Worm (Caenorhabditis elegans) whole organism, L4 larva: ENCODE data around the gene B0284.3.

Source experiments
- D1046.2 ChIP-seq: fragments of 200-800 bp; sonication (Bioruptor generic); IDR thresholded peaks from 2 replicates; pipeline ENCODE4 v1.3.6; 2022; ENCODE audit warnings: missing genetic modification characterization, missing compliant biosample characterization
- F10B5.3 ChIP-seq: sonication (generic microtip); optimal IDR thresholded peaks from 2 replicates; lab custom pipeline; 2016; ENCODE audit warnings: mild to moderate bottlenecking, missing genetic modification characterization, missing compliant biosample characterization
- F26F4.8 ChIP-seq: fragments of 200-800 bp; sonication (Bioruptor generic); conservative IDR thresholded peaks from 2 replicates; pipeline ENCODE4 v1.3.6; 2022; ENCODE audit warnings: missing genetic modification characterization, missing compliant biosample characterization
- F37D6.2 ChIP-seq: sonication (generic microtip); optimal IDR thresholded peaks from 2 replicates; lab custom pipeline; 2016; ENCODE audit warnings: mild to moderate bottlenecking, missing genetic modification characterization, missing compliant biosample characterization
- F44E2.7 ChIP-seq: fragments of 200-800 bp; sonication (Bioruptor generic); IDR thresholded peaks from 2 replicates; pipeline ENCODE4 v2.1.2; 2022; ENCODE audit warnings: missing genetic modification characterization, missing compliant biosample characterization
- T20F7.1 ChIP-seq: fragments of 200-800 bp; sonication (Bioruptor generic); optimal IDR thresholded peaks from 2 replicates; lab custom pipeline; 2018; ENCODE audit warnings: mild to moderate bottlenecking, missing genetic modification characterization, missing compliant biosample characterization
- Y105C5A.15 ChIP-seq: fragments of 200-800 bp; sonication (Bioruptor generic); IDR thresholded peaks from 2 replicates; pipeline ENCODE4 v1.3.6; 2022; ENCODE audit warnings: missing genetic modification characterization, missing compliant biosample characterization
- Y48G9A.11 ChIP-seq: fragments of 200-800 bp; sonication (Bioruptor generic); IDR thresholded peaks from 2 replicates; pipeline ENCODE4 v1.3.6; 2022; ENCODE audit warnings: missing genetic modification reagents, missing genetic modification characterization, missing compliant biosample characterization
- Y5F2A.4 ChIP-seq: fragments of 200-800 bp; sonication (Bioruptor generic); optimal IDR thresholded peaks from 2 replicates; lab custom pipeline; 2018; ENCODE audit warnings: mild to moderate bottlenecking, missing genetic modification characterization, missing compliant biosample characterization
- aha-1 ChIP-seq: fragments of 150-350 bp; peaks from one replicate; lab custom pipeline; 2014; ENCODE audit warnings: missing biosample characterization, missing genetic modification characterization
- aly-2 ChIP-seq: sonication (generic microtip); optimal IDR thresholded peaks from 2 replicates; lab custom pipeline; 2018; ENCODE audit warnings: missing biosample characterization, missing genetic modification characterization
- arid-1 ChIP-seq: fragments of 200-800 bp; sonication (Bioruptor generic); conservative IDR thresholded peaks from 2 replicates; pipeline ENCODE4 v1.3.6; 2022; ENCODE audit warnings: missing genetic modification reagents, missing genetic modification characterization, missing compliant biosample characterization
- ces-1 ChIP-seq: fragments of 150-350 bp; sonication (generic microtip); optimal IDR thresholded peaks from 4 replicates; lab custom pipeline; 2014; ENCODE audit warnings: missing biosample characterization, missing genetic modification reagents, missing genetic modification characterization
- ctbp-1 ChIP-seq: fragments of 200-800 bp; sonication (Bioruptor generic); IDR thresholded peaks from 2 replicates; pipeline ENCODE4 v1.3.6; 2022; ENCODE audit warnings: missing genetic modification reagents, missing genetic modification characterization, missing compliant biosample characterization
- daf-12 ChIP-seq: fragments of 150-350 bp; optimal IDR thresholded peaks from 2 replicates; lab custom pipeline; 2014; ENCODE audit warnings: missing biosample characterization, missing genetic modification reagents, missing genetic modification characterization
- daf-16 ChIP-seq, 3 experiments: sonication (generic microtip); optimal IDR thresholded peaks; 2 replicates each; lab custom pipeline; 2016 to 2017; ENCODE audit warnings: missing genetic modification characterization in 3 of 3, missing genetic modification reagents in 3 of 3, mild to moderate bottlenecking in 2 of 3, missing compliant biosample characterization in 2 of 3, missing biosample characterization in 1 of 3, moderate library complexity in 1 of 3
- daf-8 ChIP-seq: fragments of 200-800 bp; sonication (Bioruptor generic); IDR thresholded peaks from 2 replicates; pipeline ENCODE4 v1.3.6; 2022; ENCODE audit warnings: missing genetic modification characterization, missing compliant biosample characterization
- dmd-6 ChIP-seq: fragments of 200-800 bp; sonication (Bioruptor generic); IDR thresholded peaks from 2 replicates; pipeline ENCODE4 v1.3.6; 2022; ENCODE audit warnings: missing genetic modification reagents, missing genetic modification characterization, missing compliant biosample characterization
- dmd-9 ChIP-seq: fragments of 200-800 bp; sonication (Bioruptor generic); IDR thresholded peaks from 2 replicates; pipeline ENCODE4 v1.3.6; 2022; ENCODE audit warnings: missing genetic modification reagents, missing genetic modification characterization, missing compliant biosample characterization
- dpl-1 ChIP-seq: fragments of 150-350 bp; optimal IDR thresholded peaks from 2 replicates; lab custom pipeline; 2014; ENCODE audit warnings: missing biosample characterization, missing genetic modification reagents, missing genetic modification characterization
- dve-1 ChIP-seq: sonication (generic microtip); optimal IDR thresholded peaks from 2 replicates; lab custom pipeline; 2017; ENCODE audit warnings: antibody characterized with exemption, mild to moderate bottlenecking, missing genetic modification characterization, missing compliant biosample characterization; ENCODE audit not compliant: insufficient read depth
- egl-43 ChIP-seq: fragments of 200-800 bp; sonication (Bioruptor generic); IDR thresholded peaks from 2 replicates; pipeline ENCODE4 v1.3.6; 2022; ENCODE audit warnings: missing genetic modification reagents, missing genetic modification characterization, missing compliant biosample characterization
- gei-8 ChIP-seq: fragments of 200-800 bp; sonication (Bioruptor generic); optimal IDR thresholded peaks from 2 replicates; lab custom pipeline; 2018; ENCODE audit warnings: mild to moderate bottlenecking, missing genetic modification characterization, missing compliant biosample characterization
- hif-1 ChIP-seq, 2 experiments: sonication (generic microtip); optimal IDR thresholded peaks; 2 replicates each; lab custom pipeline; 2016 to 2017; ENCODE audit warnings: missing compliant biosample characterization in 2 of 2, missing genetic modification characterization in 2 of 2, missing genetic modification reagents in 2 of 2, missing genotype in 2 of 2, mild to moderate bottlenecking in 1 of 2
- hlh-11 ChIP-seq: fragments of 200-800 bp; sonication (Bioruptor generic); optimal IDR thresholded peaks from 2 replicates; lab custom pipeline; 2018; ENCODE audit warnings: mild to moderate bottlenecking, missing genetic modification characterization, missing compliant biosample characterization
- hmg-1.1 ChIP-seq: fragments of 200-800 bp; sonication (Bioruptor generic); IDR thresholded peaks from 2 replicates; pipeline ENCODE4 v1.3.6; 2022; ENCODE audit warnings: missing genetic modification reagents, missing genetic modification characterization, missing compliant biosample characterization
- lin-29 ChIP-seq: fragments of 200-800 bp; sonication (Bioruptor generic); IDR thresholded peaks from 2 replicates; pipeline ENCODE4 v1.3.6; 2022; ENCODE audit warnings: missing genetic modification reagents, missing genetic modification characterization, missing compliant biosample characterization
- lin-38 ChIP-seq: fragments of 200-800 bp; sonication (Bioruptor generic); IDR thresholded peaks from 2 replicates; pipeline ENCODE4 v1.3.6; 2022; ENCODE audit warnings: missing genetic modification reagents, missing genetic modification characterization, missing compliant biosample characterization
- lsy-2 ChIP-seq, 2 experiments: fragments of 150-350 bp in 1 of 2; sonication (generic microtip) in 1 of 2; optimal IDR thresholded peaks; 2 replicates each; lab custom pipeline; 2014 to 2017; ENCODE audit warnings: missing biosample characterization in 2 of 2, missing genetic modification characterization in 2 of 2
- madf-5 ChIP-seq, 2 experiments: fragments of 200-800 bp; sonication (Bioruptor generic); IDR thresholded peaks; 2 replicates each; pipeline ENCODE4 v1.3.6; 2022; ENCODE audit warnings: missing compliant biosample characterization in 2 of 2, missing genetic modification characterization in 2 of 2
- mdl-1 ChIP-seq, 2 experiments: fragments of 150-350 bp in 1 of 2; sonication (generic microtip) in 1 of 2; optimal IDR thresholded peaks; 2 replicates each; lab custom pipeline; 2014 to 2017; ENCODE audit warnings: missing biosample characterization in 2 of 2, missing genetic modification characterization in 2 of 2
- mxl-3 ChIP-seq: fragments of 200-800 bp; sonication (Bioruptor generic); optimal IDR thresholded peaks from 2 replicates; lab custom pipeline; 2018; ENCODE audit warnings: mild to moderate bottlenecking, missing genetic modification characterization, missing compliant biosample characterization
- nhr-10 ChIP-seq: fragments of 150-350 bp; optimal IDR thresholded peaks from 2 replicates; lab custom pipeline; 2014; ENCODE audit warnings: missing biosample characterization, missing genetic modification characterization
- nhr-28 ChIP-seq: fragments of 150-350 bp; optimal IDR thresholded peaks from 2 replicates; lab custom pipeline; 2014; ENCODE audit warnings: missing biosample characterization, missing genetic modification characterization
- nhr-42 ChIP-seq: fragments of 200-800 bp; sonication (Bioruptor generic); IDR thresholded peaks from 2 replicates; pipeline ENCODE4 v1.3.6; 2022; ENCODE audit warnings: missing genetic modification characterization, missing compliant biosample characterization
- nhr-48 ChIP-seq: sonication (generic microtip); optimal IDR thresholded peaks from 2 replicates; lab custom pipeline; 2016; ENCODE audit warnings: mild to moderate bottlenecking, missing genetic modification characterization, missing compliant biosample characterization
- rbr-2 ChIP-seq: sonication (generic microtip); optimal IDR thresholded peaks from 2 replicates; lab custom pipeline; 2016; ENCODE audit warnings: missing genotype, missing genetic modification characterization, missing compliant biosample characterization
- set-16 ChIP-seq: fragments of 200-800 bp; sonication (Bioruptor generic); IDR thresholded peaks from 2 replicates; pipeline ENCODE4 v1.3.6; 2022; ENCODE audit warnings: missing genetic modification reagents, missing genetic modification characterization, missing compliant biosample characterization
- snpc-4 ChIP-seq: fragments of 150-350 bp; optimal IDR thresholded peaks from 2 replicates; lab custom pipeline; 2014; ENCODE audit warnings: missing biosample characterization, missing genetic modification characterization
- spr-1 ChIP-seq: sonication (generic microtip); optimal IDR thresholded peaks from 2 replicates; lab custom pipeline; 2016; ENCODE audit warnings: mild to moderate bottlenecking, missing genetic modification characterization, missing compliant biosample characterization
- spr-3 ChIP-seq: fragments of 200-800 bp; sonication (Bioruptor generic); optimal IDR thresholded peaks from 2 replicates; lab custom pipeline; 2018; ENCODE audit warnings: mild to moderate bottlenecking, missing genetic modification characterization, missing compliant biosample characterization
- unc-39 ChIP-seq: sonication (generic microtip); optimal IDR thresholded peaks from 2 replicates; lab custom pipeline; 2017; ENCODE audit warnings: missing biosample characterization, missing genetic modification characterization
- zfp-2 ChIP-seq: sonication (generic microtip); optimal IDR thresholded peaks from 2 replicates; lab custom pipeline; 2016; ENCODE audit warnings: mild to moderate bottlenecking, missing genetic modification characterization, missing compliant biosample characterization
- zfp-3 ChIP-seq: fragments of 200-800 bp; sonication (Bioruptor generic); conservative IDR thresholded peaks from 2 replicates; pipeline ENCODE4 v1.3.6; 2022; ENCODE audit warnings: missing genetic modification reagents, missing genetic modification characterization, missing compliant biosample characterization

Gene B0284.3

DNA sequence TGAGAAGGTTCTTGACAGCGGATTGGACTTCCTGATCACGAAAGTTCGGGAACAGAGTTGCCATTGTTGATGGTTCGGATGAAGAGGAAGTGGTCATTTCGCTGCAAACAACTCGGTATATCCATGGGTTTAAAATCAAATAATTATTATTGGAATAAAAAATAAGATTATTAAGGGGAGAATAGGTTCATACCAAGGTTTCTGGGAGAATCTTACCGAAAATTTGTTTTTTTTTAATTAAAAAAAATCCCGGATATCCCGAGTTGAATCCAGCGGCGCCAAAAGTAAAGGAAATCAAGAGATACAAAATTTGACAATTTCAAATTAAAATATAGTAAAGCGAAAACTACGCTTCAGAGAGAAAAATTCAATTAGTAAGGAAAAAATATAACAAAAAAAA, 38.3 kb upstream of the B0284.3 start, which contains the start of the genes R07E5.19 and pdcd-2:
Gene R07E5.19, minus strand, starts transcription at position 101 of the 400 bp plus-strand sequence.
Gene pdcd-2, minus strand, starts transcription at position 102 of the 400 bp plus-strand sequence.
- no peak for TF ChIP-seq nhr-10 (tag; lab: Kevin White, UChicago)
- no peak for TF ChIP-seq zfp-2 (tag; lab: Kevin White, UChicago)
- no peak for TF ChIP-seq F10B5.3
- TF ChIP-seq set-16, result no peak
- no peak for TF ChIP-seq zfp-3
- TF ChIP-seq Y48G9A.11, result no peak
- no peak for TF ChIP-seq spr-1 (tag; lab: Kevin White, UChicago)
- TF ChIP-seq dmd-6 (GFP tag; lab: Robert Waterston, UW), result no peak
- no peak for TF ChIP-seq unc-39
- TF ChIP-seq arid-1 (GFP tag; lab: Robert Waterston, UW), result no peak
- TF ChIP-seq ces-1 (GFP tag; lab: Kevin White, UChicago), result no peak

DNA sequence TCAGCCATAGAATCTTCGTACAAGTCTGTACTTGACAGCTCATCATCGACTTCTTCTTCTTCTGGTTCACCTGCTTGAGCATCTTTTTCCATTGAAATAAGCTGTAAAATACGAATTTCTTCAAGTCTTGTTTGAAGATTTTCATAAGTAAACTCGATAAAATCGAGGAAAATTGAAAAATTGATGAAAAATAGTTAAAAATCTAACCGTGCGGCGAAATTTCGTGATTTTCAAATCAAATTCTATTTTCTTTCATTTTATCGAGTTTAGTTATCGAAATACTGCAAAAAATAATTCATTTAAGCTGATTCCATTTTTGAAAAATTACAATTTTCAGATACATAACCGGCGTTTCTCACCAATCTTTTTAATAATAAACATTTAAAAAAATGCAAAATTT, 35.5 kb upstream of the B0284.3 start, which contains the start of gene R07E5.11:
Gene R07E5.11, minus strand, starts transcription at position 101 of the 400 bp plus-strand sequence.
- TF ChIP-seq mxl-3 (no peak), T20F7.1 (GFP tag; lab: Kevin White, UChicago) (no peak), nhr-28 (no peak), aly-2 (tag; lab: Kevin White, UChicago) (no peak), hlh-11 (tag; lab: Kevin White, UChicago) (no peak), Y5F2A.4 (no peak), daf-12 (no peak), zfp-3 (no peak), nhr-10 (tag; lab: Kevin White, UChicago) (no peak), spr-3 (no peak), dve-1 (tag; lab: Kevin White, UChicago) (no peak), mdl-1 (tag; optimal IDR thresholded peaks at IDR 0.05; lab: Kevin White, UChicago) (no peak), nhr-42 (GFP tag; lab: Robert Waterston, UW) (no peak), F37D6.2 (tag; lab: Kevin White, UChicago) (no peak), zfp-2 (tag; lab: Kevin White, UChicago) (no peak)

DNA sequence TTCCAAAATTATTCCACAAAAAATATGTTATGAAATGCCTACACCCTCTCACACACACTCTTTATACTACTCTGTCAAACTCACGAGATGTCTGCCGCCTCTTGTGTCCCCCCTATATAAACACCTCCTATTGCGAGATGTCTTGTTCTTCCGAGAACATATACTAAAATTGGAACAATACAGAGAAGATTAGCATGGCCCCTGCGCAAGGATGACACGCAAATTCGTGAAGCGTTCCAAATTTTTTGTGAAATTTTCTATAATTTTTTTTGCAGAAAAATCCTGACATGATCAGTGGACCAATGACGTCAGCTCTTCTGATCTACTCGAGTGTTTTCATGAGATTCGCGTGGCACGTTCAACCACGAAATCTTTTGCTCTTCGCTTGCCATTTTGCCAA, 34.4 kb upstream of the B0284.3 start:
- peak; percentile 65 for TF ChIP-seq rbr-2 (tag; lab: Kevin White, UChicago)
- TF ChIP-seq hmg-1.1 (GFP tag; lab: Robert Waterston, UW), result peak; percentile 87
- peak; percentile 5 for TF ChIP-seq F37D6.2 (tag; lab: Kevin White, UChicago)
- TF ChIP-seq madf-5 (GFP tag; IDR thresholded peaks at IDR 0.05; lab: Robert Waterston, UW), result 0 out of 4 replicates have a peak, but pooled peaks have one; percentile 16 to 33
- peak; percentile 41 for TF ChIP-seq dpl-1
- TF ChIP-seq T20F7.1 (GFP tag; lab: Kevin White, UChicago), result peak; percentile 28
- TF ChIP-seq dmd-9 (GFP tag; lab: Robert Waterston, UW), result peak; percentile 30; the same call in 1 of the 2 replicates
- 0 out of 2 replicates have a peak, but pooled peaks have one; percentile 16 for TF ChIP-seq daf-8 (GFP tag; lab: Robert Waterston, UW)
- TF ChIP-seq lin-29, result peak; percentile 26; the same call in 1 of the 2 replicates
- TF ChIP-seq egl-43, result peak; percentile 86
- TF ChIP-seq spr-1 (tag; lab: Kevin White, UChicago), result peak; percentile 12
- peak; percentile 79; the same call in 1 of the 2 replicates for TF ChIP-seq Y105C5A.15 (GFP tag; lab: Robert Waterston, UW)
- peak; percentile 63; the same call in 1 of the 2 replicates for TF ChIP-seq D1046.2 (GFP tag; lab: Robert Waterston, UW)
- TF ChIP-seq F26F4.8 (GFP tag; lab: Robert Waterston, UW), result 0 out of 2 replicates have a peak, but pooled peaks have one; percentile 60
- TF ChIP-seq daf-16 (GFP tag; optimal IDR thresholded peaks at IDR 0.05; lab: Kevin White, UChicago), result peak in 1 of 2 experiments; percentile 13
- TF ChIP-seq daf-16 (tag; optimal IDR thresholded peaks at IDR 0.05; lab: Kevin White, UChicago), result peak; percentile 7
- peak; percentile 38 for TF ChIP-seq nhr-48
- TF ChIP-seq F10B5.3, result peak; percentile 15
- peak; percentile 46 for TF ChIP-seq dve-1 (tag; lab: Kevin White, UChicago)
- peak; percentile 83 for TF ChIP-seq aha-1 (tag; lab: Kevin White, UChicago)
- peak; percentile 38 for TF ChIP-seq spr-3
- TF ChIP-seq dmd-6 (GFP tag; lab: Robert Waterston, UW), result peak; percentile 69
- peak; percentile 28 to 74 for TF ChIP-seq lsy-2 (tag; optimal IDR thresholded peaks at IDR 0.05; lab: Kevin White, UChicago)
- peak; percentile 71; the same call in 1 of the 2 replicates for TF ChIP-seq F44E2.7 (GFP tag; lab: Robert Waterston, UW)
- peak; percentile 62 for TF ChIP-seq arid-1 (GFP tag; lab: Robert Waterston, UW)
- TF ChIP-seq gei-8 (GFP tag; lab: Kevin White, UChicago), result peak; percentile 38
- TF ChIP-seq lin-38 (GFP tag; lab: Robert Waterston, UW), result peak; percentile 80
- TF ChIP-seq Y48G9A.11, result 0 out of 2 replicates have a peak, but pooled peaks have one; percentile 39
- TF ChIP-seq hif-1 (tag; optimal IDR thresholded peaks at IDR 0.05; lab: Kevin White, UChicago), result peak in 1 of 2 experiments; percentile 38
- peak; percentile 90 for TF ChIP-seq snpc-4 (tag; lab: Kevin White, UChicago)
- peak; percentile 75 for TF ChIP-seq ctbp-1 (GFP tag; lab: Robert Waterston, UW)
